Worm (Caenorhabditis elegans) whole organism, young adult: ENCODE measurements around the gene C09B8.3.
A peak's percentile ranks its signal among the peaks of the same experiment; 100 is the strongest.

Experiments
- B0019.2 ChIP-seq: fragments of 200-800 bp; sonication (Bioruptor generic); conservative IDR thresholded peaks from 2 replicates; pipeline ENCODE4 v1.3.6; 2022; ENCODE audit warnings: missing genetic modification reagents, missing genetic modification characterization, missing compliant biosample characterization
- B0261.1 ChIP-seq: sonication (generic microtip); optimal IDR thresholded peaks from 2 replicates; lab custom pipeline; 2016; ENCODE audit warnings: mild to moderate bottlenecking, missing genetic modification characterization, moderate library complexity, missing compliant biosample characterization
- C06A6.2 ChIP-seq: fragments of 200-800 bp; sonication (Bioruptor generic); conservative IDR thresholded peaks from 2 replicates; pipeline ENCODE4 v1.3.6; 2022; ENCODE audit warnings: missing genetic modification characterization, missing compliant biosample characterization
- C17E4.6 ChIP-seq: fragments of 200-800 bp; sonication (Bioruptor generic); IDR thresholded peaks from 2 replicates; pipeline ENCODE4 v1.3.6; 2022; ENCODE audit warnings: missing genetic modification reagents, missing genetic modification characterization, missing compliant biosample characterization
- F10E7.11 ChIP-seq: sonication (generic microtip); optimal IDR thresholded peaks from 2 replicates; lab custom pipeline; 2017; ENCODE audit warnings: mild to moderate bottlenecking, missing genetic modification characterization, moderate library complexity, missing compliant biosample characterization
- F37B4.10 ChIP-seq: fragments of 200-800 bp; sonication (Bioruptor generic); IDR thresholded peaks from 2 replicates; pipeline ENCODE4 v1.3.6; 2022; ENCODE audit warnings: missing genetic modification characterization, missing compliant biosample characterization
- F57C9.4 ChIP-seq: sonication (generic microtip); optimal IDR thresholded peaks from 2 replicates; lab custom pipeline; 2017; ENCODE audit warnings: mild to moderate bottlenecking, missing genetic modification characterization, missing compliant biosample characterization
- Y53G8AR.9 ChIP-seq: fragments of 200-800 bp; sonication (Bioruptor generic); conservative IDR thresholded peaks from 2 replicates; pipeline ENCODE4 v1.3.6; 2022; ENCODE audit warnings: missing genetic modification reagents, missing genetic modification characterization, missing compliant biosample characterization
- ZK185.1 ChIP-seq: sonication (generic microtip); optimal IDR thresholded peaks from 2 replicates; lab custom pipeline; 2016; ENCODE audit warnings: mild to moderate bottlenecking, missing genetic modification characterization, missing compliant biosample characterization; ENCODE audit not compliant: poor library complexity, severe bottlenecking
- aptf-3 ChIP-seq: fragments of 200-800 bp; sonication (Bioruptor generic); IDR thresholded peaks from 2 replicates; pipeline ENCODE4 v1.3.6; 2022; ENCODE audit warnings: missing genetic modification characterization, missing compliant biosample characterization
- atf-7 ChIP-seq: sonication (generic microtip); optimal IDR thresholded peaks from 2 replicates; lab custom pipeline; 2017; ENCODE audit warnings: mild to moderate bottlenecking, missing genetic modification characterization, missing compliant biosample characterization
- attf-6 ChIP-seq: fragments of 200-800 bp; sonication (Bioruptor generic); IDR thresholded peaks from 2 replicates; pipeline ENCODE4 v1.3.6; 2022; ENCODE audit warnings: missing genetic modification reagents, missing genetic modification characterization, missing compliant biosample characterization
- bed-1 ChIP-seq: fragments of 200-800 bp; sonication (Bioruptor generic); IDR thresholded peaks from 2 replicates; pipeline ENCODE4 v1.3.6; 2022; ENCODE audit warnings: missing genetic modification reagents, missing genetic modification characterization, missing compliant biosample characterization
- bed-2 ChIP-seq: fragments of 200-800 bp; sonication (Bioruptor generic); IDR thresholded peaks from 2 replicates; pipeline ENCODE4 v1.3.6; 2022; ENCODE audit warnings: missing genetic modification reagents, missing genetic modification characterization, missing compliant biosample characterization
- ccch-3 ChIP-seq: fragments of 200-800 bp; sonication (Bioruptor generic); optimal IDR thresholded peaks from 2 replicates; lab custom pipeline; 2018; ENCODE audit warnings: mild to moderate bottlenecking, missing genetic modification characterization, missing compliant biosample characterization
- cebp-1 ChIP-seq, 2 experiments: fragments of 200-800 bp in 1 of 2; sonication (Bioruptor generic) in 1 of 2; sonication (generic microtip) in 1 of 2; IDR thresholded peaks in 1 of 2; optimal IDR thresholded peaks in 1 of 2; 2 replicates each; pipeline versions ENCODE4 v1.3.6 to Lab custom; 2017 to 2022; ENCODE audit warnings: missing compliant biosample characterization in 2 of 2, missing genetic modification characterization in 2 of 2, mild to moderate bottlenecking in 1 of 2, missing genetic modification reagents in 1 of 2, moderate library complexity in 1 of 2
- ceh-100 ChIP-seq: fragments of 200-800 bp; sonication (Bioruptor generic); IDR thresholded peaks from 2 replicates; pipeline ENCODE4 v1.3.6; 2022; ENCODE audit warnings: missing genetic modification reagents, missing genetic modification characterization, missing compliant biosample characterization
- ceh-27 ChIP-seq: fragments of 200-800 bp; sonication (Bioruptor generic); optimal IDR thresholded peaks from 2 replicates; lab custom pipeline; 2018; ENCODE audit warnings: mild to moderate bottlenecking, missing genetic modification characterization, moderate library complexity, missing compliant biosample characterization
- ceh-58 ChIP-seq: fragments of 200-800 bp; sonication (Bioruptor generic); IDR thresholded peaks from 2 replicates; pipeline ENCODE4 v1.3.6; 2022; ENCODE audit warnings: missing genetic modification characterization, missing compliant biosample characterization
- ceh-91 ChIP-seq: fragments of 200-800 bp; sonication (Bioruptor generic); IDR thresholded peaks from 2 replicates; pipeline ENCODE4 v1.3.6; 2022; ENCODE audit warnings: missing genetic modification reagents, missing genetic modification characterization, missing compliant biosample characterization
- die-1 ChIP-seq: sonication (generic microtip); optimal IDR thresholded peaks from 2 replicates; lab custom pipeline; 2016; ENCODE audit warnings: missing genotype, mild to moderate bottlenecking, missing genetic modification characterization, missing compliant biosample characterization
- dox-1 ChIP-seq: fragments of 200-800 bp; sonication (Bioruptor generic); IDR thresholded peaks from 2 replicates; pipeline ENCODE4 v1.3.6; 2022; ENCODE audit warnings: missing genetic modification reagents, missing genetic modification characterization, missing compliant biosample characterization
- egl-44 ChIP-seq: fragments of 200-800 bp; sonication (Bioruptor generic); IDR thresholded peaks from 2 replicates; pipeline ENCODE4 v1.3.6; 2022; ENCODE audit warnings: missing genetic modification reagents, missing genetic modification characterization, missing compliant biosample characterization
- egrh-3 ChIP-seq: fragments of 200-800 bp; sonication (Bioruptor generic); IDR thresholded peaks from 2 replicates; pipeline ENCODE4 v1.3.6; 2022; ENCODE audit warnings: missing genetic modification reagents, missing genetic modification characterization, missing compliant biosample characterization
- ekl-4 ChIP-seq: fragments of 200-800 bp; sonication (Bioruptor generic); IDR thresholded peaks from 2 replicates; pipeline ENCODE4 v1.3.6; 2022; ENCODE audit warnings: missing genetic modification reagents, missing genetic modification characterization, missing compliant biosample characterization
- ets-4 ChIP-seq: fragments of 200-800 bp; sonication (Bioruptor generic); optimal IDR thresholded peaks from 2 replicates; lab custom pipeline; 2018; ENCODE audit warnings: mild to moderate bottlenecking, missing genetic modification characterization, missing compliant biosample characterization
- gei-17 ChIP-seq: fragments of 200-800 bp; sonication (Bioruptor generic); optimal IDR thresholded peaks from 2 replicates; lab custom pipeline; 2018; ENCODE audit warnings: mild to moderate bottlenecking, missing genetic modification characterization, missing compliant biosample characterization
- hsf-1 ChIP-seq: fragments of 200-800 bp; sonication (Bioruptor generic); IDR thresholded peaks from 2 replicates; pipeline ENCODE4 v1.3.6; 2022; ENCODE audit warnings: missing genetic modification reagents, missing genetic modification characterization, missing compliant biosample characterization
- let-526 ChIP-seq: fragments of 200-800 bp; sonication (Bioruptor generic); IDR thresholded peaks from 2 replicates; pipeline ENCODE4 v1.3.6; 2022; ENCODE audit warnings: missing genetic modification reagents, missing genetic modification characterization, missing compliant biosample characterization
- let-607 ChIP-seq, 2 experiments: fragments of 200-800 bp in 1 of 2; sonication (Bioruptor generic) in 1 of 2; sonication (generic microtip) in 1 of 2; optimal IDR thresholded peaks; 2 replicates each; lab custom pipeline; 2016 to 2018; ENCODE audit warnings: mild to moderate bottlenecking in 2 of 2, missing compliant biosample characterization in 2 of 2, missing genetic modification characterization in 2 of 2, moderate library complexity in 2 of 2, missing genotype in 1 of 2
- lin-54 ChIP-seq: fragments of 200-800 bp; sonication (Bioruptor generic); optimal IDR thresholded peaks from 2 replicates; lab custom pipeline; 2018; ENCODE audit warnings: mild to moderate bottlenecking, missing genetic modification characterization, missing compliant biosample characterization
- madf-10 ChIP-seq: sonication (generic microtip); optimal IDR thresholded peaks from 2 replicates; lab custom pipeline; 2016; ENCODE audit warnings: mild to moderate bottlenecking, missing genetic modification characterization, missing compliant biosample characterization
- madf-3 ChIP-seq: fragments of 200-800 bp; sonication (Bioruptor generic); IDR thresholded peaks from 2 replicates; pipeline ENCODE4 v1.3.6; 2022; ENCODE audit warnings: missing genetic modification reagents, missing genetic modification characterization, missing compliant biosample characterization
- nfya-2 ChIP-seq: fragments of 200-800 bp; sonication (Bioruptor generic); IDR thresholded peaks from 2 replicates; pipeline ENCODE4 v1.3.6; 2022; ENCODE audit warnings: missing genetic modification reagents, missing genetic modification characterization, missing compliant biosample characterization
- nfyb-1 ChIP-seq: fragments of 200-800 bp; sonication (Bioruptor generic); IDR thresholded peaks from 2 replicates; pipeline ENCODE4 v1.3.6; 2022; ENCODE audit warnings: missing genetic modification reagents, missing genetic modification characterization, missing compliant biosample characterization
- pbrm-1 ChIP-seq: fragments of 200-800 bp; sonication (Bioruptor generic); IDR thresholded peaks from 2 replicates; pipeline ENCODE4 v1.3.6; 2022; ENCODE audit warnings: missing genetic modification reagents, missing genetic modification characterization, missing compliant biosample characterization
- rcor-1 ChIP-seq: fragments of 200-800 bp; sonication (Bioruptor generic); IDR thresholded peaks from 2 replicates; pipeline ENCODE4 v1.3.6; 2022; ENCODE audit warnings: missing genetic modification reagents, missing genetic modification characterization, missing compliant biosample characterization
- rec-8 ChIP-seq, 2 experiments: sonication (generic microtip); optimal IDR thresholded peaks; 2 replicates each; lab custom pipeline; 2016; ENCODE audit warnings: mild to moderate bottlenecking in 2 of 2, missing genetic modification characterization in 2 of 2, missing genetic modification reagents in 2 of 2, missing genotype in 2 of 2, missing biosample characterization in 1 of 2, missing compliant biosample characterization in 1 of 2, moderate library complexity in 1 of 2
- repo-1 ChIP-seq: sonication (generic microtip); optimal IDR thresholded peaks from 2 replicates; lab custom pipeline; 2017; ENCODE audit warnings: mild to moderate bottlenecking, missing genetic modification characterization, missing compliant biosample characterization
- sdz-38 ChIP-seq: sonication (generic microtip); optimal IDR thresholded peaks from 2 replicates; lab custom pipeline; 2016; ENCODE audit warnings: missing genotype, missing genetic modification characterization, missing compliant biosample characterization
- snpc-1.1 ChIP-seq: sonication (generic microtip); optimal IDR thresholded peaks from 2 replicates; lab custom pipeline; 2017; ENCODE audit warnings: missing genetic modification characterization, mild to moderate bottlenecking, missing compliant biosample characterization, antibody characterized with exemption, moderate library complexity, missing genotype, missing genetic modification reagents; ENCODE audit not compliant: insufficient read depth
- snpc-3.4 ChIP-seq: sonication (generic microtip); optimal IDR thresholded peaks from 2 replicates; lab custom pipeline; 2017; ENCODE audit warnings: missing genetic modification characterization, mild to moderate bottlenecking, missing compliant biosample characterization, antibody characterized with exemption, moderate library complexity, missing genotype, missing genetic modification reagents
- sptf-2 ChIP-seq: fragments of 200-800 bp; sonication (Bioruptor generic); optimal IDR thresholded peaks from 2 replicates; lab custom pipeline; 2018; ENCODE audit warnings: mild to moderate bottlenecking, missing genetic modification characterization, missing compliant biosample characterization
- tbx-9 ChIP-seq: sonication (generic microtip); optimal IDR thresholded peaks from 2 replicates; lab custom pipeline; 2016; ENCODE audit warnings: borderline replicate concordance, missing genetic modification characterization, inconsistent platforms, missing compliant biosample characterization
- unc-62 ChIP-seq: fragments of 150-350 bp; optimal IDR thresholded peaks from 2 replicates; lab custom pipeline; 2014; ENCODE audit warnings: missing biosample characterization, missing genetic modification reagents, missing genetic modification characterization
- xnd-1 ChIP-seq: sonication (generic microtip); optimal IDR thresholded peaks from 2 replicates; lab custom pipeline; 2016; ENCODE audit warnings: missing genotype, missing genetic modification reagents, missing genetic modification characterization, missing compliant biosample characterization
- ztf-22 ChIP-seq: fragments of 200-800 bp; sonication (Bioruptor generic); optimal IDR thresholded peaks from 2 replicates; lab custom pipeline; 2018; ENCODE audit warnings: mild to moderate bottlenecking, missing genetic modification characterization, moderate library complexity, missing compliant biosample characterization
- ztf-26 ChIP-seq: sonication (generic microtip); optimal IDR thresholded peaks from 2 replicates; lab custom pipeline; 2017; ENCODE audit warnings: missing genetic modification characterization, missing compliant biosample characterization

The C09B8.3 gene

DNA sequence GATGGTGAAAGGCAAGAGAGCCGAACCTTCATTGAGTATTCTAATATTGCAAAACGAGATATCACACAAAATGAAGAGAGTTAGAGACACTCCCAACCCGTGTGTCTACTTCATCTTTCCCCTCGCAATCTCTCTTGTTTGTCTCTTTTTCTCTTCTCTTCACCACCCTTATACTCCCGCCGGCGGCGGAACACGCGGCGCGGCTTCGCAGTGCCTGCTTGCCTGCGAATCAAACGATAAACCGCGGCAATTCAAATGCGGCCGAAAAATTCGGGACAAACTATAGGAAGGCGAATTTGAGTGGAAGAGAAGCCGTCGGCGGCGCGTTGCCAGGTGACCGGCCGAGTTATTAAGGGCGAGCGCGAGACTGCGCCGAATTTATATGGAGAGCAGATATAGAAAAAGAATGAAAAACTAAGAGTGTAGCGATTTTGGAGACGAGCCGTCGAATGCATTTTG, 25.9 kb downstream of the C09B8.3 start, which contains the start of gene klp-13:
TSS of gene klp-13 (plus strand) at position 409 of the 459 bp plus-strand sequence.
- no peak for TF ChIP-seq sdz-38 (tag; lab: Kevin White, UChicago)
- TF ChIP-seq let-607 (tag; optimal IDR thresholded peaks at IDR 0.05; lab: Kevin White, UChicago): peak; percentile 30 to 83
- TF ChIP-seq ceh-100 (GFP tag; lab: Robert Waterston, UW): no peak
- peak; percentile 33; the same call in 1 of the 2 replicates for TF ChIP-seq Y53G8AR.9
- no peak for TF ChIP-seq hsf-1 (GFP tag; lab: Robert Waterston, UW)
- TF ChIP-seq ceh-91 (GFP tag; lab: Robert Waterston, UW): no peak
- no peak for TF ChIP-seq F10E7.11 (tag; lab: Kevin White, UChicago)
- TF ChIP-seq snpc-1.1 (tag; lab: Kevin White, UChicago): no peak
- TF ChIP-seq repo-1 (tag; lab: Kevin White, UChicago): no peak
- TF ChIP-seq egrh-3 (GFP tag; lab: Robert Waterston, UW): no peak; the same call in 1 of the 2 replicates
- TF ChIP-seq ceh-27 (GFP tag; lab: Kevin White, UChicago): peak; percentile 88
- peak; percentile 45 for TF ChIP-seq gei-17 (GFP tag; lab: Kevin White, UChicago)
- no peak for TF ChIP-seq sptf-2 (GFP tag; lab: Kevin White, UChicago)
- 0 out of 2 replicates have a peak, but pooled peaks have one; percentile 86 for TF ChIP-seq F37B4.10 (GFP tag; lab: Robert Waterston, UW)
- no peak for TF ChIP-seq lin-54 (GFP tag; lab: Kevin White, UChicago)
- no peak for TF ChIP-seq cebp-1 (GFP tag; IDR thresholded peaks at IDR 0.05; lab: Robert Waterston, UW)
- TF ChIP-seq cebp-1 (tag; optimal IDR thresholded peaks at IDR 0.05; lab: Kevin White, UChicago): no peak
- peak; percentile 98 for TF ChIP-seq madf-10 (tag; lab: Kevin White, UChicago)
- no peak for TF ChIP-seq bed-1
- TF ChIP-seq atf-7 (tag; lab: Kevin White, UChicago): no peak
- TF ChIP-seq dox-1 (GFP tag; lab: Robert Waterston, UW): peak; percentile 65; the same call in 1 of the 2 replicates
- peak; percentile 81 for TF ChIP-seq ekl-4 (GFP tag; lab: Robert Waterston, UW)
- no peak for TF ChIP-seq rcor-1 (GFP tag; lab: Robert Waterston, UW)
- no peak for TF ChIP-seq xnd-1 (tag; lab: Kevin White, UChicago)
- TF ChIP-seq rec-8 (tag; optimal IDR thresholded peaks at IDR 0.05; lab: Kevin White, UChicago): no peak
- TF ChIP-seq ztf-22 (GFP tag; lab: Kevin White, UChicago): no peak
- TF ChIP-seq bed-2 (GFP tag; lab: Robert Waterston, UW): no peak
- TF ChIP-seq ztf-26 (tag; lab: Kevin White, UChicago): peak; percentile 10
- TF ChIP-seq attf-6: no peak
- no peak for TF ChIP-seq nfya-2 (GFP tag; lab: Robert Waterston, UW)
- no peak for TF ChIP-seq B0261.1 (tag; lab: Kevin White, UChicago)
- no peak for TF ChIP-seq unc-62
- TF ChIP-seq pbrm-1: peak; percentile 48; the same call in 1 of the 2 replicates
- peak; percentile 11 for TF ChIP-seq die-1
- peak; percentile 89 for TF ChIP-seq madf-3
- TF ChIP-seq aptf-3 (GFP tag; lab: Robert Waterston, UW): no peak
- TF ChIP-seq C17E4.6 (GFP tag; lab: Robert Waterston, UW): no peak
- TF ChIP-seq nfyb-1 (GFP tag; lab: Robert Waterston, UW): peak; percentile 77
- TF ChIP-seq ets-4 (GFP tag; lab: Kevin White, UChicago): peak; percentile 38
- no peak for TF ChIP-seq ccch-3
- no peak for TF ChIP-seq tbx-9 (tag; lab: Kevin White, UChicago)
- TF ChIP-seq let-526 (GFP tag; lab: Robert Waterston, UW): no peak
- no peak for TF ChIP-seq snpc-3.4 (tag; lab: Kevin White, UChicago)
- no peak for TF ChIP-seq B0019.2
- no peak for TF ChIP-seq ceh-58 (GFP tag; lab: Robert Waterston, UW)
- TF ChIP-seq F57C9.4 (tag; lab: Kevin White, UChicago): no peak
- no peak for TF ChIP-seq ZK185.1
- TF ChIP-seq egl-44 (GFP tag; lab: Robert Waterston, UW): peak; percentile 41; the same call in 1 of the 2 replicates
- TF ChIP-seq C06A6.2 (GFP tag; lab: Robert Waterston, UW): no peak
